Worm (Caenorhabditis elegans) whole organism, mixed stage, embryonic: ENCODE data around the gene ccr-4.

ENCODE experiments used
- lin-13 ChIP-seq: fragments of 150-350 bp; optimal IDR thresholded peaks from 2 replicates; lab custom pipeline; 2014; ENCODE audit warnings: missing biosample characterization, missing genetic modification characterization
- snpc-4 ChIP-seq: fragments of 150-350 bp; optimal IDR thresholded peaks from 2 replicates; lab custom pipeline; 2014; ENCODE audit warnings: missing biosample characterization, missing genetic modification characterization

DNA sequence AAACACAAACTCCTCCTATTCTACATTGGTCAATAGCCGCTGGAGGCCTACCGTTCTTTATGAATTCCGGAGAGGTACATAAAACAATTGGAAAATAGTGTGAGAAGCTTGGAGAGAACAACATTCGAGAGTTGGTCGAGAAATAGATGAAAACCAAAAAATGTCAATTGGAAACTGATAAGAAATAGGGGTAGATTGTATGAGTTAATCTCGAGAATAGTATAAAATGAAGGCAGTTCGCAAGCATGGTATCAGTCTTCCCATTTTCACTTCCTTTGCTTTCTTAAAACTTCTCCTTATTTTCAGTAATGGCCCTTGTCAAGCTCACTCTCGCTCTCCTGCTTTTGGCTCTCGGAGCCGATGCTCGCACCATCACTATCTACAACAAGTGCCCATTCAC, 21.5 kb downstream of the ccr-4 start, which contains the start of gene thn-2:
- no peak for TF ChIP-seq snpc-4 (tag; lab: Kevin White, UChicago)
- no peak for TF ChIP-seq lin-13 (tag; lab: Kevin White, UChicago)
